Fruit fly (Drosophila melanogaster): ENCODE data around the gene CG14441.

The CG14441 gene

DNA sequence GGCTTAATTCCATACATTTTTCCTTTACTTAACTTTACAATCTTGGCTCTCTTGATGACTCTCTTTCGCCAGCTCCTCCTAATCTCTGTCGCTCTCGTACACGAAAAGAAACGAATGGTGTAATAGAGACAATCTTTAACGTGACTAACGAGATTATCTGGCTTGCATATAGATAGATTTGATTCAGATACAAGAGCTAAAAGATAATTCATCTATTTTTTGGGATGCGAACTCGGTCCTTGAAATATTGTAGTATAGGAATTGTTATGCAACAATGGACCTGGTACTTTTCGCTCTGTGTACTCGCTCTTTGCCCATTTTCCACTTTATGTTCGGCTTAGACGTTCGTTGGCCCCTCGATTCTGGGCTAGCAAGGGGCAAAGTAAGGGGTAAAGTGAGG is 12.0 kb downstream of the CG14441 start (continued):
- peak; percentile 13 for TF ChIP-seq CG33557 (GFP tag; optimal IDR thresholded peaks at IDR 0.05)
- peak; percentile 66 for TF ChIP-seq Ssrp (tag; optimal IDR thresholded peaks at IDR 0.05)
- peak; percentile 45 for TF ChIP-seq corto (GFP tag; optimal IDR thresholded peaks at IDR 0.05)
- TF ChIP-seq ab (GFP tag; optimal IDR thresholded peaks at IDR 0.05): no peak
- TF ChIP-seq amos (GFP tag; IDR thresholded peaks at IDR 0.05; ENCODE audit: partially characterized antibody): no peak
- peak; percentile 85 for TF ChIP-seq Rfx (GFP tag; IDR thresholded peaks at IDR 0.05)
- peak; percentile 83 for TF ChIP-seq CG7786 (GFP tag; optimal IDR thresholded peaks at IDR 0.05)
- TF ChIP-seq CG30431 (GFP tag; optimal IDR thresholded peaks at IDR 0.05): peak; percentile 54
- no peak for TF ChIP-seq Sin3A (optimal IDR thresholded peaks at IDR 0.05)
- peak; percentile 79 for TF ChIP-seq bab2 (GFP tag; optimal IDR thresholded peaks at IDR 0.05)
- TF ChIP-seq Dad (GFP tag; optimal IDR thresholded peaks at IDR 0.05): peak; percentile 66
- no peak for TF ChIP-seq pita (GFP tag; optimal IDR thresholded peaks at IDR 0.05)
- no peak for TF ChIP-seq pan (optimal IDR thresholded peaks at IDR 0.05)
- TF ChIP-seq pan (GFP tag; optimal IDR thresholded peaks at IDR 0.05 in 1 of 2, IDR thresholded peaks at IDR 0.05 in 1 of 2): peak in 1 of 2 experiments; percentile 78
- peak; percentile 83 for TF ChIP-seq CG3163 (GFP tag; optimal IDR thresholded peaks at IDR 0.05)
- TF ChIP-seq Chrac-16 (GFP tag; optimal IDR thresholded peaks at IDR 0.05): peak; percentile 69
- TF ChIP-seq jing (GFP tag; optimal IDR thresholded peaks at IDR 0.05): peak; percentile 67
- peak; percentile 41; the same call in 1 of the 3 replicates for TF ChIP-seq Aef1 (GFP tag; IDR thresholded peaks at IDR 0.05)
- peak; percentile 53 for TF ChIP-seq Nf-YC (tag; optimal IDR thresholded peaks at IDR 0.05)
- TF ChIP-seq Lhr (GFP tag; optimal IDR thresholded peaks at IDR 0.05): peak; percentile 36
- TF ChIP-seq slbo (GFP tag; IDR thresholded peaks at IDR 0.05): peak; percentile 82
- peak; percentile 78 for TF ChIP-seq lilli (GFP tag; optimal IDR thresholded peaks at IDR 0.05)
- TF ChIP-seq pfk (GFP tag; optimal IDR thresholded peaks at IDR 0.05): no peak
- TF ChIP-seq CG13296 (GFP tag; optimal IDR thresholded peaks at IDR 0.05): peak; percentile 70
- TF ChIP-seq CG18599 (GFP tag; optimal IDR thresholded peaks at IDR 0.05): peak; percentile 91
- peak; percentile 40 for TF ChIP-seq twi (tag; optimal IDR thresholded peaks at IDR 0.05)
- peak; percentile 81 for TF ChIP-seq Hsf (GFP tag; optimal IDR thresholded peaks at IDR 0.05)
- no peak for TF ChIP-seq rib (GFP tag; IDR thresholded peaks at IDR 0.05)
- TF ChIP-seq CG6254 (GFP tag; optimal IDR thresholded peaks at IDR 0.05): peak; percentile 77
- TF ChIP-seq CG14014 (GFP tag; IDR thresholded peaks at IDR 0.05): peak; percentile 78
- TF ChIP-seq CG11504 (tag; optimal IDR thresholded peaks at IDR 0.05): peak; percentile 87
- peak; percentile 62 for TF ChIP-seq CG11247 (GFP tag; IDR thresholded peaks at IDR 0.05)
- TF ChIP-seq ssp (GFP tag; IDR thresholded peaks at IDR 0.05): peak; percentile 63
- TF ChIP-seq CG10321 (GFP tag; IDR thresholded peaks at IDR 0.05): no peak
- peak; percentile 73 for TF ChIP-seq Atf6 (GFP tag; IDR thresholded peaks at IDR 0.05)
- TF ChIP-seq CG11696 (GFP tag; IDR thresholded peaks at IDR 0.05): peak; percentile 23; the same call in 1 of the 2 replicates
- TF ChIP-seq sob (GFP tag; IDR thresholded peaks at IDR 0.05): peak; percentile 74
- peak; percentile 61 for TF ChIP-seq CG8290 (GFP tag; optimal IDR thresholded peaks at IDR 0.05)
- peak in 1 of 2 experiments; percentile 93 for TF ChIP-seq CG8290 (tag; optimal IDR thresholded peaks at IDR 0.05)
- no peak for TF ChIP-seq insv (GFP tag; optimal IDR thresholded peaks at IDR 0.05)
- peak; percentile 79 for TF ChIP-seq CG13424 (tag; optimal IDR thresholded peaks at IDR 0.05)
- no peak for TF ChIP-seq Tbp (GFP tag; optimal IDR thresholded peaks at IDR 0.05)
- TF ChIP-seq CG6683 (GFP tag; optimal IDR thresholded peaks at IDR 0.05): peak; percentile 68
- TF ChIP-seq hbn (GFP tag; IDR thresholded peaks at IDR 0.05; ENCODE audit: partially characterized antibody): no peak
- no peak for TF ChIP-seq vnd (GFP tag; IDR thresholded peaks at IDR 0.05; ENCODE audit: partially characterized antibody)
- TF ChIP-seq Hmr (GFP tag; optimal IDR thresholded peaks at IDR 0.05): peak; percentile 86
- TF ChIP-seq psq (GFP tag; optimal IDR thresholded peaks at IDR 0.05): peak; percentile 12
- TF ChIP-seq Taf1 (GFP tag; IDR thresholded peaks at IDR 0.05): no peak
- 0 out of 2 replicates have a peak, but pooled peaks have one; percentile 25 for TF ChIP-seq dimm (GFP tag; IDR thresholded peaks at IDR 0.05)
- peak; percentile 15 for TF ChIP-seq MESR4 (GFP tag; optimal IDR thresholded peaks at IDR 0.05)
- no peak for TF ChIP-seq bigmax (GFP tag; optimal IDR thresholded peaks at IDR 0.05)
- TF ChIP-seq fd102C (GFP tag; optimal IDR thresholded peaks at IDR 0.05): no peak

Data from whole organism, embryonic.